Worm (Caenorhabditis elegans) whole organism, mixed stage, embryonic: Measurements from ENCODE around the gene ogr-2.

Experiments
- ceh-83 ChIP-seq: fragments of 200-800 bp; sonication (Bioruptor generic); optimal IDR thresholded peaks from 2 replicates; lab custom pipeline; 2018; ENCODE audit warnings: mild to moderate bottlenecking, missing genetic modification characterization, missing compliant biosample characterization
- ces-1 ChIP-seq: fragments of 150-350 bp; optimal IDR thresholded peaks from 2 replicates; lab custom pipeline; 2014; ENCODE audit warnings: missing biosample characterization, missing genetic modification reagents, missing genetic modification characterization
- elt-1 ChIP-seq: sonication (generic microtip); optimal IDR thresholded peaks from 2 replicates; lab custom pipeline; 2017; ENCODE audit warnings: missing genetic modification characterization, mild to moderate bottlenecking, missing compliant biosample characterization, antibody characterized with exemption, moderate library complexity, borderline replicate concordance; ENCODE audit not compliant: insufficient read depth
- mab-5 ChIP-seq: fragments of 150-350 bp; optimal IDR thresholded peaks from 2 replicates; lab custom pipeline; 2014; ENCODE audit warnings: missing biosample characterization, missing genetic modification characterization
- nhr-76 ChIP-seq: sonication (generic microtip); optimal IDR thresholded peaks from 2 replicates; lab custom pipeline; 2017; ENCODE audit warnings: missing biosample characterization, missing genetic modification characterization
- snpc-4 ChIP-seq: fragments of 150-350 bp; optimal IDR thresholded peaks from 2 replicates; lab custom pipeline; 2014; ENCODE audit warnings: missing biosample characterization, missing genetic modification characterization
- unc-62 ChIP-seq: fragments of 150-350 bp; optimal IDR thresholded peaks from 2 replicates; lab custom pipeline; 2014; ENCODE audit warnings: missing biosample characterization, missing genetic modification reagents, missing genetic modification characterization
- ztf-11 ChIP-seq: fragments of 150-350 bp; optimal IDR thresholded peaks from 2 replicates; lab custom pipeline; 2014; ENCODE audit warnings: missing biosample characterization, missing genetic modification characterization

DNA sequence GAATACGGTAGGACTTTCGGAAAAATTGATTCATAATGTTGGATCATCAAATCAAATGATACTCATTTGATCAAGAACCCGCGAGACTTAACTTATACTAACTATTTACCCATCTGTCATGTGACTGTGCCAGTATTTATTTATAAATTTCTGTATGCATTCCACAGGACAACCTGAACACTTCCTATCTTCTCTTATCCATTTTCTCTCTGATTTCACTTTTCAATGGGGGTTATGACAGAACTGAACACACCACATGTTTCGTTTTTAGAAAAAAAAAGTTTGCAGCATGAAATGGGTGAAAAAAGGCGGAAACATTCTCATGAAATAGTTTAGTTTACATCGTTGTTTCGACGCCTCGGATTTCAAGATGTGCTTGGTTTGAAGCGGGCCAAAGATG lies 23.4 kb upstream of the ogr-2 start:
- TF ChIP-seq nhr-76 (tag; lab: Kevin White, UChicago) = no peak
- no peak for TF ChIP-seq mab-5 (tag; lab: Kevin White, UChicago)
- TF ChIP-seq elt-1 (tag; lab: Kevin White, UChicago) = no peak
- no peak for TF ChIP-seq ceh-83 (GFP tag; lab: Kevin White, UChicago)
- no peak for TF ChIP-seq snpc-4 (tag; lab: Kevin White, UChicago)
- no peak for TF ChIP-seq ztf-11 (tag; lab: Kevin White, UChicago)
- no peak for TF ChIP-seq unc-62 (GFP tag; lab: Kevin White, UChicago)
- no peak for TF ChIP-seq ces-1
